Fruit fly (Drosophila melanogaster) whole organism, wandering third instar larva: ENCODE data around the gene CG5890.

Experiments used
- CG32264 ChIP-seq: fragments of 200-800 bp; sonication (Bioruptor generic); optimal IDR thresholded peaks from 2 replicates; lab custom pipeline; 2016; ENCODE audit warnings: missing biosample characterization, missing genetic modification characterization
- CG9705 ChIP-seq: fragments of 200-800 bp; sonication (Bioruptor generic); optimal IDR thresholded peaks from 2 replicates; lab custom pipeline; 2018; ENCODE audit warnings: missing biosample characterization, mild to moderate bottlenecking, missing genetic modification characterization
- CrebA ChIP-seq: fragments of 200-800 bp; sonication (Bioruptor generic); optimal IDR thresholded peaks from 2 replicates; lab custom pipeline; 2016; ENCODE audit warnings: missing biosample characterization, mild to moderate bottlenecking, missing genetic modification characterization, borderline replicate concordance
- Dif ChIP-seq: fragments of 200-275, 200-300 bp; sonication (Bioruptor generic); optimal IDR thresholded peaks from 2 replicates; lab custom pipeline; 2018; ENCODE audit warnings: missing biosample characterization, missing genetic modification characterization; ENCODE audit not compliant: partially characterized antibody
- HLH106 ChIP-seq: fragments of 200-800 bp; optimal IDR thresholded peaks from 3 replicates; lab custom pipeline; 2019; ENCODE audit warnings: missing biosample characterization, mild to moderate bottlenecking, missing genetic modification characterization, moderate library complexity
- Hnf4 ChIP-seq: fragments of 200-800 bp; sonication (Bioruptor generic); optimal IDR thresholded peaks from 2 replicates; lab custom pipeline; 2016; ENCODE audit warnings: missing biosample characterization, mild to moderate bottlenecking, missing genetic modification characterization
- Hr78 ChIP-seq: fragments of >200 bp; optimal IDR thresholded peaks from 2 replicates; lab custom pipeline; 2017; ENCODE audit warnings: missing biosample characterization, missing genetic modification characterization
- Myc ChIP-seq: fragments of >200 bp; optimal IDR thresholded peaks from 2 replicates; lab custom pipeline; 2017
- OdsH ChIP-seq: fragments of 200-800 bp; sonication (Bioruptor generic); optimal IDR thresholded peaks from 2 replicates; lab custom pipeline; 2016; ENCODE audit warnings: missing biosample characterization, mild to moderate bottlenecking, missing genetic modification characterization
- Rel ChIP-seq, 2 experiments: fragments of 200-800 bp; sonication (Bioruptor generic) in 1 of 2; optimal IDR thresholded peaks; 2 replicates in 1 of 2; 3 replicates in 1 of 2; lab custom pipeline; 2016 to 2019; ENCODE audit warnings: mild to moderate bottlenecking in 2 of 2, missing biosample characterization in 2 of 2, missing genetic modification characterization in 2 of 2, moderate library complexity in 1 of 2
- Sp1 ChIP-seq: fragments of 200-800 bp; sonication (Bioruptor generic); optimal IDR thresholded peaks from 3 replicates; lab custom pipeline; 2019; ENCODE audit warnings: missing biosample characterization, mild to moderate bottlenecking, missing genetic modification characterization, moderate library complexity
- Vsx2 ChIP-seq: fragments of 200-300, 225-300 bp; sonication (Bioruptor generic); optimal IDR thresholded peaks from 2 replicates; lab custom pipeline; 2018; ENCODE audit warnings: missing biosample characterization, missing genetic modification characterization; ENCODE audit not compliant: partially characterized antibody
- brk ChIP-seq: fragments of 200-800 bp; sonication (Bioruptor generic); optimal IDR thresholded peaks from 2 replicates; lab custom pipeline; 2016; ENCODE audit warnings: missing biosample characterization, mild to moderate bottlenecking, missing genetic modification characterization
- dmrt93B ChIP-seq: fragments of 200-800 bp; sonication (Bioruptor generic); optimal IDR thresholded peaks from 2 replicates; lab custom pipeline; 2018; ENCODE audit warnings: missing biosample characterization, mild to moderate bottlenecking, missing genetic modification characterization
- dsf ChIP-seq: sonication (Bioruptor generic); optimal IDR thresholded peaks from 2 replicates; lab custom pipeline; 2016; ENCODE audit warnings: missing biosample characterization, missing genetic modification characterization, borderline replicate concordance
- ey ChIP-seq: fragments of 200-800 bp; sonication (Bioruptor generic); optimal IDR thresholded peaks from 2 replicates; lab custom pipeline; 2016; ENCODE audit warnings: missing biosample characterization, missing genetic modification characterization
- foxo ChIP-seq, 2 experiments: fragments of 200-800 bp; sonication (Bioruptor generic); optimal IDR thresholded peaks; 2 replicates in 1 of 2; 3 replicates in 1 of 2; lab custom pipeline; 2016 to 2017; ENCODE audit warnings: missing biosample characterization in 2 of 2, missing genetic modification characterization in 2 of 2
- fru ChIP-seq: fragments of 200-800 bp; sonication (Bioruptor generic); optimal IDR thresholded peaks from 3 replicates; lab custom pipeline; 2016; ENCODE audit warnings: missing biosample characterization, mild to moderate bottlenecking, missing genetic modification characterization
- h ChIP-seq: fragments of 200-800 bp; sonication (Bioruptor generic); optimal IDR thresholded peaks from 3 replicates; lab custom pipeline; 2016; ENCODE audit warnings: missing biosample characterization, mild to moderate bottlenecking, missing genetic modification characterization
- jim ChIP-seq: fragments of 175-275, 200-325 bp; sonication (Bioruptor generic); optimal IDR thresholded peaks from 2 replicates; lab custom pipeline; 2016; ENCODE audit warnings: missing biosample characterization, mild to moderate bottlenecking, missing genetic modification characterization
- lola ChIP-seq: fragments of >200 bp; optimal IDR thresholded peaks from 2 replicates; lab custom pipeline; 2017; ENCODE audit warnings: missing biosample characterization, missing genetic modification characterization
- psq ChIP-seq: fragments of 200-800 bp; sonication (Bioruptor generic); optimal IDR thresholded peaks from 3 replicates; lab custom pipeline; 2017; ENCODE audit warnings: missing biosample characterization, mild to moderate bottlenecking, missing genetic modification characterization, moderate library complexity
- rgr ChIP-seq: fragments of 200-800 bp; sonication (Bioruptor generic); optimal IDR thresholded peaks from 3 replicates; lab custom pipeline; 2016; ENCODE audit warnings: missing biosample characterization, mild to moderate bottlenecking, missing genetic modification characterization
- sage ChIP-seq: fragments of 200-800 bp; sonication (Bioruptor generic); optimal IDR thresholded peaks from 2 replicates; lab custom pipeline; 2016; ENCODE audit warnings: missing biosample characterization, mild to moderate bottlenecking, missing genetic modification characterization
- tai ChIP-seq: sonication (Bioruptor generic); optimal IDR thresholded peaks from 2 replicates; lab custom pipeline; 2016; ENCODE audit warnings: missing biosample characterization, missing genetic modification characterization
- usp ChIP-seq: fragments of >200 bp; optimal IDR thresholded peaks from 2 replicates; lab custom pipeline; 2017; ENCODE audit warnings: missing biosample characterization, missing genetic modification characterization

Gene CG5890

DNA sequence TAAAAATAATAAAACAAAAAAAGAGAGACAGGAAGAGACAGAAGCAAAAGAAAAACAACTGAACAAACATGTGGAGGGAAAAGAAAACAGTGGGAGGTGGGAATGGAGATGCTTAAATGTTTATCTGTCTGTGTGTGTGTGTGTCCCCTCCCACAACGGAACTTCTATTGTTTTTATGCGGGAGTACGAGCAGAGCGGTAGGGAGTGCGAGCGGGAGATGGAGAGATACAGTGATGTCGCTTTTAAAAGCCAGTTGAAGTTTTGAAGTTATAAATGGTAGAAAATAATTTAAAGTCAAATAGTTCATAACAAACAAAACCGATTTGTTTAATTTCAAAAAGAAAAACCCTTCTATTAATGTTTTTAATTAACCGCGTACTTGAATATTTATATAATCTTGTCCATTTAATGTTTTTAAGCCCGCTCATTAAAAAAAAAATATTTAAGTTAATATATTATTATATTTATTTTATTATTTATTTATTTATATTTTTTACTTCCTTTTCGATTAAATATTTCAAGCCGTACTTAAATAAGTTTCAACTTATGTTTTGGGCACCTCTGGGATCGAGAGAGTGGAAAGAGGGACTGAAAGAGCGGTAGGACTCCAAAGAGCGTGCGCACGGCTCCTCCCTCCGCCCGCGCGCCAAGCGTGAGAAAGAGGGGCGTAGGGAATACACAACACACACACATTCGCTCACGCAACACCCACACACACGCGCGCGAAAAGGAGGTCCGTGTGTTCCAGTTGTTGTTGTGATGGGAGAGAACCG is 24.4 kb downstream of the CG5890 start (continued):
- peak; percentile 60 for TF ChIP-seq psq (GFP tag; lab: Kevin White, UChicago)
- peak; percentile 13 for TF ChIP-seq Myc (lab: Kevin White, UChicago)
- peak; percentile 14 for TF ChIP-seq h (GFP tag; lab: Kevin White, UChicago)
- no peak for TF ChIP-seq Hnf4 (GFP tag; lab: Kevin White, UChicago)
- no peak for TF ChIP-seq Rel (GFP tag; optimal IDR thresholded peaks at IDR 0.05; lab: Kevin White, UChicago)
- TF ChIP-seq Rel (tag; optimal IDR thresholded peaks at IDR 0.05; lab: Kevin White, UChicago): no peak
- peak; percentile 59 for TF ChIP-seq HLH106 (tag; lab: Kevin White, UChicago)
- no peak for TF ChIP-seq CG9705
- peak; percentile 22 for TF ChIP-seq dmrt93B (GFP tag; lab: Kevin White, UChicago)
- no peak for TF ChIP-seq CrebA (GFP tag; lab: Kevin White, UChicago)
- no peak for TF ChIP-seq fru (GFP tag; lab: Kevin White, UChicago)
- no peak for TF ChIP-seq ey
- no peak for TF ChIP-seq dsf (GFP tag; lab: Kevin White, UChicago)

- no peak for TF ChIP-seq lola (GFP tag; lab: Kevin White, UChicago)
- TF ChIP-seq Dif (GFP tag; lab: Kevin White, UChicago): peak; percentile 22
These were observed 25.2 kb downstream of the CG5890 start, which contains the start of gene Tsp96F for dm6 chr3R:25880971-25881809. Gene Tsp96F, minus strand, starts transcription at chr3R:25881427.

- TF ChIP-seq Hr78 (GFP tag; lab: Kevin White, UChicago) (no peak), psq (GFP tag; lab: Kevin White, UChicago) (peak; percentile 74), rgr (no peak), Rel (GFP tag; optimal IDR thresholded peaks at IDR 0.05; lab: Kevin White, UChicago) (no peak), Rel (tag; optimal IDR thresholded peaks at IDR 0.05; lab: Kevin White, UChicago) (peak; percentile 99)
These were observed 26.0 kb downstream of the CG5890 start, which contains the start of gene SppL for dm6 chr3R:25881915-25882314. Gene SppL, plus strand, starts transcription at chr3R:25881984.

DNA sequence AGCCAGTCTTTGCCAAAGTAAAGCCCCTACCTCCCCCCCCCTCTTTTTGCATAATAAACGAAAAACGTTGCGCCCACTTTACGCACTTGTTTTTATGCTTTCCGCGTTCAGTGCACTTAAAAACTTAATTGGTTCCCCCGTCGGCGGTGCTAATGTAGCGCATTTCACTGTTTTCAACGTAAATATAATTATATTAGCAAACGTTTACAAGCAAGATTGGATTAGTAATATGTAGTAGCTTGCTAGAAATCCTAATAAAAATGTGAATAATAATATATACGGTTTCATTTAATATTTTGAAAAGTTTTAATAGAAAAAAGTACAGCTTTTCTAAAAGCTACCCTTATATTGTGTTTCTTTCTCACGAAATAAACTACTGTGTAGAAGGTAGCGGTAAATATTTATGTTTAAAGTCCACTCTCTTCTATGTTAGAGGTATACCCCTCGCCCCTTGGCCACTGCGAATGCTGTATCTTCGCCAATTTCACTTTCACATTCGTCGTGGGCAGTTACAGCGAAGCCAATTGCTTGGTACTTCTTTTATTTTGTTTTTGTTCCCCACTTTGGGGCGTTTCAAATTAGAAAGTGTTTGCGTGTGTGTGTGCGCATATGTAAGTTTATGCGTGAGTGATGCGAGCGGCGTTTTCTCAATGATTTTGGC is 26.8 kb downstream of the CG5890 start:
- no peak for TF ChIP-seq sage
- no peak for TF ChIP-seq CrebA (GFP tag; lab: Kevin White, UChicago)

- TF ChIP-seq tai (GFP tag; lab: Kevin White, UChicago): no peak
- no peak for TF ChIP-seq Vsx2
- no peak for TF ChIP-seq Hnf4 (GFP tag; lab: Kevin White, UChicago)
- no peak for TF ChIP-seq jim
- no peak for TF ChIP-seq CG32264 (GFP tag; lab: Kevin White, UChicago)
- TF ChIP-seq HLH106 (tag; lab: Kevin White, UChicago): no peak
- TF ChIP-seq foxo (GFP tag; optimal IDR thresholded peaks at IDR 0.05; lab: Kevin White, UChicago): no peak
- no peak for TF ChIP-seq brk
- TF ChIP-seq, all 38 proteins: peak for 0
These were observed 27.9 kb downstream of the CG5890 start for dm6 chr3R:25883877-25884276.

DNA sequence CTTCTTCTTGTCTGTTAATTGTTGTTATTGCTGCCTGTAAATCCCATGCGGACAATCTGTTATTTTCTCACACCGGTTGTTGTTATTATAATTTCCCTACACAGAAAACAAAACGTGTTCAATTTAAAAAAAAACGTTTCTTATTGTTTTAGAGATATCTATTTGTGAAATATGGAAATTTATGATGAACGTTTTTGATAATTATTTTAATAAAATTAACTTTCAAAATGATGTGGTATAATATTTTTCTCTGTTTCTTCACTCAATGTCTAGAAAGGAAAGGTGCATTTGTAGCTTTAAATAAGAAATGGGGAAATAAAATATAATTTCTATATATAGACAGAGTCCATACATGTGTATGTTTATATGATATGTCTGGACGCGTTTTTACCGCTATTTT is 28.3 kb downstream of the CG5890 start:
- TF ChIP-seq psq (GFP tag; lab: Kevin White, UChicago): no peak
- peak; percentile 44 for TF ChIP-seq rgr
- peak; percentile 10 for TF ChIP-seq ey
- TF ChIP-seq HLH106 (tag; lab: Kevin White, UChicago): peak; percentile 49
- TF ChIP-seq jim: no peak
- no peak for TF ChIP-seq sage
- no peak for TF ChIP-seq Myc (lab: Kevin White, UChicago)
- TF ChIP-seq usp (GFP tag; lab: Kevin White, UChicago): no peak
- TF ChIP-seq h (GFP tag; lab: Kevin White, UChicago): peak; percentile 18
- TF ChIP-seq Dif (GFP tag; lab: Kevin White, UChicago): no peak
- TF ChIP-seq CrebA (GFP tag; lab: Kevin White, UChicago): no peak
- TF ChIP-seq fru (GFP tag; lab: Kevin White, UChicago): peak; percentile 19
- peak in 1 of 2 experiments; percentile 39 for TF ChIP-seq foxo (GFP tag; optimal IDR thresholded peaks at IDR 0.05; lab: Kevin White, UChicago)
- TF ChIP-seq Sp1 (GFP tag; lab: Kevin White, UChicago): peak; percentile 8
- TF ChIP-seq CG32264 (GFP tag; lab: Kevin White, UChicago): no peak
- TF ChIP-seq brk: peak; percentile 18
- TF ChIP-seq OdsH (GFP tag; lab: Kevin White, UChicago): peak; percentile 42
- TF ChIP-seq dmrt93B (GFP tag; lab: Kevin White, UChicago): no peak
